Worm (Caenorhabditis elegans) whole organism, L4/young adult: Measurements from ENCODE around the gene ref-1.

Source experiments
- W03F9.2 ChIP-seq: fragments of 150-350 bp; optimal IDR thresholded peaks from 2 replicates; lab custom pipeline; 2014; ENCODE audit warnings: missing biosample characterization, missing genetic modification characterization
- dao-5 ChIP-seq: sonication (generic microtip); optimal IDR thresholded peaks from 2 replicates; lab custom pipeline; 2016; ENCODE audit warnings: missing genotype, missing genetic modification characterization, moderate library complexity, missing compliant biosample characterization
- him-1 ChIP-seq: sonication (generic microtip); optimal IDR thresholded peaks from 2 replicates; lab custom pipeline; 2016; ENCODE audit warnings: missing genotype, missing genetic modification reagents, missing genetic modification characterization, missing compliant biosample characterization

- TF ChIP-seq W03F9.2 (tag; lab: Kevin White, UChicago) (no peak), him-1 (tag; lab: Kevin White, UChicago) (no peak), dao-5 (tag; lab: Kevin White, UChicago) (no peak)
These were observed 16.0 kb upstream of the ref-1 start for ce11 chrII:10202275-10202674.
